Worm (Caenorhabditis elegans) whole organism, late embryonic: ENCODE measurements around the gene C05C12.4.
"Not testable (repeated sequence)": the region's sequence is repeated elsewhere in the genome, so short reads cannot be mapped to it uniquely, and the experiment has no call there.

Experiments used
- F13H6.1 ChIP-seq: sonication (generic microtip); optimal IDR thresholded peaks from 2 replicates; lab custom pipeline; 2016; ENCODE audit warnings: missing genetic modification characterization, missing compliant biosample characterization
- K02D7.2 ChIP-seq: sonication (generic microtip); optimal IDR thresholded peaks from 2 replicates; lab custom pipeline; 2017; ENCODE audit warnings: mild to moderate bottlenecking, missing genetic modification characterization, missing compliant biosample characterization
- K09A11.1 ChIP-seq: sonication (generic microtip); optimal IDR thresholded peaks from 2 replicates; lab custom pipeline; 2017; ENCODE audit warnings: antibody characterized with exemption, mild to moderate bottlenecking, missing genetic modification characterization, missing compliant biosample characterization; ENCODE audit not compliant: insufficient read depth
- T23F11.4 ChIP-seq: fragments of 200-800 bp; sonication (Bioruptor generic); optimal IDR thresholded peaks from 2 replicates; lab custom pipeline; 2018; ENCODE audit warnings: mild to moderate bottlenecking, missing genetic modification characterization, missing compliant biosample characterization
- ama-1 ChIP-seq: fragments of 150-350 bp; optimal IDR thresholded peaks from 2 replicates; lab custom pipeline; 2014
- ceh-19 ChIP-seq: fragments of 200-800 bp; sonication (Bioruptor generic); optimal IDR thresholded peaks from 2 replicates; lab custom pipeline; 2018; ENCODE audit warnings: mild to moderate bottlenecking, missing genetic modification characterization, missing compliant biosample characterization
- ceh-2 ChIP-seq: sonication (generic microtip); optimal IDR thresholded peaks from 2 replicates; lab custom pipeline; 2016; ENCODE audit warnings: missing genotype, missing genetic modification characterization, missing compliant biosample characterization
- ceh-22 ChIP-seq: sonication (generic microtip); optimal IDR thresholded peaks from 2 replicates; lab custom pipeline; 2017; ENCODE audit warnings: missing biosample characterization, missing genetic modification characterization
- ceh-31 ChIP-seq: sonication (generic microtip); optimal IDR thresholded peaks from 2 replicates; lab custom pipeline; 2016; ENCODE audit warnings: missing genetic modification characterization, missing compliant biosample characterization
- ceh-48 ChIP-seq: sonication (generic microtip); optimal IDR thresholded peaks from 2 replicates; lab custom pipeline; 2016; ENCODE audit warnings: missing genetic modification characterization, inconsistent platforms, missing compliant biosample characterization
- ceh-6 ChIP-seq: fragments of 200-800 bp; sonication (Bioruptor generic); optimal IDR thresholded peaks from 2 replicates; lab custom pipeline; 2018; ENCODE audit warnings: mild to moderate bottlenecking, missing genetic modification characterization, missing compliant biosample characterization
- elt-2 ChIP-seq: sonication (generic microtip); optimal IDR thresholded peaks from 2 replicates; lab custom pipeline; 2016; ENCODE audit warnings: missing genetic modification reagents, missing genetic modification characterization, missing compliant biosample characterization
- elt-4 ChIP-seq: sonication (generic microtip); optimal IDR thresholded peaks from 2 replicates; lab custom pipeline; 2016; ENCODE audit warnings: missing genetic modification characterization, missing compliant biosample characterization
- fax-1 ChIP-seq: sonication (generic microtip); optimal IDR thresholded peaks from 2 replicates; lab custom pipeline; 2016; ENCODE audit warnings: missing genotype, missing genetic modification characterization, missing compliant biosample characterization
- fkh-10 ChIP-seq: fragments of 150-350 bp; optimal IDR thresholded peaks from 2 replicates; lab custom pipeline; 2014; ENCODE audit warnings: missing biosample characterization, missing genetic modification reagents, missing genetic modification characterization
- fkh-6 ChIP-seq: sonication (generic microtip); optimal IDR thresholded peaks from 2 replicates; lab custom pipeline; 2016; ENCODE audit warnings: missing genetic modification characterization, missing compliant biosample characterization
- gmeb-2 ChIP-seq: sonication (generic microtip); optimal IDR thresholded peaks from 2 replicates; lab custom pipeline; 2016; ENCODE audit warnings: missing genetic modification characterization, inconsistent platforms, missing compliant biosample characterization
- hlh-13 ChIP-seq: fragments of 200-800 bp; sonication (Bioruptor generic); optimal IDR thresholded peaks from 2 replicates; lab custom pipeline; 2018; ENCODE audit warnings: mild to moderate bottlenecking, missing genetic modification characterization, missing compliant biosample characterization
- hlh-15 ChIP-seq: sonication (generic microtip); optimal IDR thresholded peaks from 2 replicates; lab custom pipeline; 2016; ENCODE audit warnings: missing genetic modification characterization, missing compliant biosample characterization
- hlh-6 ChIP-seq: sonication (generic microtip); optimal IDR thresholded peaks from 2 replicates; lab custom pipeline; 2016; ENCODE audit warnings: missing genotype, missing genetic modification characterization, missing compliant biosample characterization
- madf-2 ChIP-seq: sonication (generic microtip); optimal IDR thresholded peaks from 2 replicates; lab custom pipeline; 2017; ENCODE audit warnings: missing genetic modification characterization, missing compliant biosample characterization
- mec-3 ChIP-seq: sonication (generic microtip); optimal IDR thresholded peaks from 2 replicates; lab custom pipeline; 2016; ENCODE audit warnings: borderline replicate concordance, missing genetic modification characterization, missing compliant biosample characterization
- npax-4 ChIP-seq: sonication (generic microtip); optimal IDR thresholded peaks from 2 replicates; lab custom pipeline; 2016; ENCODE audit warnings: missing genetic modification characterization, missing compliant biosample characterization
- odd-2 ChIP-seq: sonication (generic microtip); optimal IDR thresholded peaks from 2 replicates; lab custom pipeline; 2017; ENCODE audit warnings: antibody characterized with exemption, mild to moderate bottlenecking, missing genetic modification characterization, missing compliant biosample characterization
- pax-1 ChIP-seq: fragments of 150-350 bp; optimal IDR thresholded peaks from 2 replicates; lab custom pipeline; 2014; ENCODE audit warnings: missing biosample characterization, missing genetic modification characterization
- pha-4 ChIP-seq: fragments of 150-350 bp; optimal IDR thresholded peaks from 2 replicates; lab custom pipeline; 2018; ENCODE audit warnings: missing biosample characterization, missing genetic modification reagents, missing genetic modification characterization
- rnt-1 ChIP-seq: sonication (generic microtip); optimal IDR thresholded peaks from 2 replicates; lab custom pipeline; 2016; ENCODE audit warnings: missing genetic modification characterization, missing compliant biosample characterization
- sox-2 ChIP-seq: fragments of 200-800 bp; sonication (Bioruptor generic); IDR thresholded peaks from 2 replicates; pipeline ENCODE4 v1.3.6; 2022; ENCODE audit warnings: missing genetic modification reagents, missing genetic modification characterization, missing compliant biosample characterization
- tbx-2 ChIP-seq: sonication (generic microtip); optimal IDR thresholded peaks from 2 replicates; lab custom pipeline; 2016; ENCODE audit warnings: missing genetic modification characterization, missing compliant biosample characterization
- ttx-3 ChIP-seq: sonication (generic microtip); optimal IDR thresholded peaks from 2 replicates; lab custom pipeline; 2016; ENCODE audit warnings: missing genetic modification reagents, missing genetic modification characterization, missing compliant biosample characterization
- unc-55 ChIP-seq: sonication (generic microtip); optimal IDR thresholded peaks from 2 replicates; lab custom pipeline; 2017; ENCODE audit warnings: missing biosample characterization, missing genetic modification reagents, missing genetic modification characterization
- unc-86 ChIP-seq: sonication (generic microtip); optimal IDR thresholded peaks from 2 replicates; lab custom pipeline; 2016; ENCODE audit warnings: missing genetic modification characterization, missing compliant biosample characterization

Gene C05C12.4

ce11 chrIV:11263101-11263500, 15.2 kb upstream of the C05C12.4 start, which contains the start of gene col-126:
Gene col-126 (plus strand): TSS chrIV:11263401.
- not testable (repeated sequence) for TF ChIP-seq hlh-6 (tag; lab: Kevin White, UChicago); npax-4 (tag; lab: Kevin White, UChicago); ama-1 (lab: Kevin White, UChicago)

DNA sequence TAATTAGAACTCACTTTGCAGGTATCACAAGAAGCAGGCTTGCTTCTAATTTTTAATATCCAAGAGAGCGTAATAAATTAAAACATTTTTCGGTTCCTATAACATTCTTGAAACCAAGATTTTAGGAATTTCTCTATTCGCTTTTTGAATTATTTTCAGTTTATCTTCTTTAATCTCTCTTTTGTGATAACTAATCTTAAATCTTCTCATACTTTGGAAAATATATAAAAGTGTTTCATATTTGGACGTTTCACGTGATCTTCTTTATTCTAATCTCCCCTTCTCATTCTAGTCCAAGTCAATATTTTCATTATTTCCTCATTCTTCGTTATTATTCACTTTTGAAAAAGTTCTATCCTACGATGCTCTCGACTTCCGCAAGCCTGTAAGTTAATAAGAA, 13.7 kb upstream of the C05C12.4 start, which contains the start of gene F54D1.1:
TSS of gene F54D1.1 (plus strand) at position 301 of the 400 bp plus-strand sequence.
- no peak for TF ChIP-seq ceh-6 (GFP tag; lab: Kevin White, UChicago)
- TF ChIP-seq hlh-15, result no peak
- no peak for TF ChIP-seq mec-3 (tag; lab: Kevin White, UChicago)

- TF ChIP-seq tbx-2, result no peak
- TF ChIP-seq gmeb-2 (tag; lab: Kevin White, UChicago), result no peak
- TF ChIP-seq K09A11.1, result no peak
- no peak for TF ChIP-seq T23F11.4 (GFP tag; lab: Kevin White, UChicago)
- TF ChIP-seq K02D7.2 (tag; lab: Kevin White, UChicago), result no peak
- no peak for TF ChIP-seq fax-1 (tag; lab: Kevin White, UChicago)
- no peak for TF ChIP-seq sox-2 (GFP tag; lab: Robert Waterston, UW)
- TF ChIP-seq elt-4 (tag; lab: Kevin White, UChicago), result no peak
- no peak for TF ChIP-seq pax-1
- TF ChIP-seq ceh-22 (tag; lab: Kevin White, UChicago), result no peak
- no peak for TF ChIP-seq ceh-48 (tag; lab: Kevin White, UChicago)
- no peak for TF ChIP-seq unc-55 (GFP tag; lab: Kevin White, UChicago)
- no peak for TF ChIP-seq ceh-2 (tag; lab: Kevin White, UChicago)
- TF ChIP-seq F13H6.1, result no peak
- TF ChIP-seq fkh-6, result no peak
- TF ChIP-seq, all 69 proteins: peak for 0
Observed at ce11 chrIV:11260544-11261227, 12.8 kb upstream of the C05C12.4 start, which contains the start of gene C05C12.5. Gene C05C12.5 (minus strand): TSS chrIV:11261185.

- no peak for TF ChIP-seq odd-2
- TF ChIP-seq fkh-10 (GFP tag; lab: Kevin White, UChicago), result no peak
- TF ChIP-seq ama-1 (lab: Kevin White, UChicago), result no peak
- TF ChIP-seq unc-86, result no peak
- no peak for TF ChIP-seq ttx-3 (tag; lab: Kevin White, UChicago)
- no peak for TF ChIP-seq rnt-1 (tag; lab: Kevin White, UChicago)
- TF ChIP-seq madf-2 (tag; lab: Kevin White, UChicago), result no peak
- TF ChIP-seq pha-4 (tag; lab: Kevin White, UChicago), result no peak
- TF ChIP-seq hlh-13 (GFP tag; lab: Kevin White, UChicago), result no peak
Observed at ce11 chrIV:11259485-11259972, 11.6 kb upstream of the C05C12.4 start, which contains the start of gene gtl-1. Gene gtl-1 (minus strand): TSS chrIV:11259535.

DNA sequence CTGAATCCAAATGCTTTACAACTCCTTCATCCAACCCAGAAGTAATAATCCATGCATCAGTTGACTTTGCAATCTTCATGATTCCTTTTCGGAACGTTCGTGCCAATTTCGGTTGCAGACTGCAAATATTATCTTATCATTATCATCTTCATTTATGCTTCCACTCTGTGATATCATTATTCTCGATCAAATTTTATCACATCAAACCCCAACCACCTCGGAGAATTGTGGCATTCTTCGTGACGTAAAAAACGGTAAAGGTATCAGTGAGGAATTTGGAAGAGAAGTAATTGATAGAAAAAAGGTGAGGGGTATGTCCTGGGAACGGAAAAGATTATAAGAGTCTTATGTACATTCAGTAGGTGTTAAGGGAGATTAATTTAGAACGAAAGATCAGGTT, 9.6 kb upstream of the C05C12.4 start:
- TF ChIP-seq ceh-31 (tag; lab: Kevin White, UChicago), result no peak
- peak; percentile 18 for TF ChIP-seq elt-2 (tag; lab: Kevin White, UChicago)

ce11 chrIV:11253689-11254088, 5.8 kb upstream of the C05C12.4 start, which contains the start of gene C05C12.1:
Gene C05C12.1 (plus strand): TSS chrIV:11253989.
- TF ChIP-seq ttx-3 (tag; lab: Kevin White, UChicago); ceh-19 (GFP tag; lab: Kevin White, UChicago); tbx-2: not testable (repeated sequence)
